Comparison of ENCODE assay signal across 1 fruit fly cellular context in the genomic region with DNA sequence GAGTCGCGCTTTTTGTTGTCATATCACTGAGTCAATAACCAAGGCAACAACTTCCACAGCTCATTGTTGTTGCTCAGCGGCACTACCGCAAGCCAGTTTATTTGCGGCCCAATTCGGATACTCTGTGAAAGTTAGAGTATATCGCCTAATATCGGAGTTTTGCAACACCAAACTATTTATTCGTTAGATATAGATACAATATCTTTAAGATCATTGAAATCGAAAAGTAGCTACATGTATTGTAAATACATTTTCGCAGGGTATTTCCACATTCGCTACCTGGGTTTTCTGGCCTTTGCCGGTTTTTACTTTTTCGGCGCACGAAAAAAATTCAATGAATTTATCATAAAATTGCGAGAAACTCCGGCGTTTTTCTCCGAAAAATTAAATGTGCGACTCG.
TF ChIP-seq lines count a peak whose summit lies in the region.

No protein-coding gene starts in this region.

TF ChIP-seq in whole organism, embryonic, 481 proteins besides CTCF, POLR2A, EP300 and RAD21 (continued from another document):
- TF ChIP-seq Xbp1 (GFP tag; optimal IDR thresholded peaks at IDR 0.05; lab: Kevin White, UChicago) (peak; percentile 65), Mes4 (GFP tag; optimal IDR thresholded peaks at IDR 0.05; lab: Kevin White, UChicago) (no peak), CG13296 (GFP tag; optimal IDR thresholded peaks at IDR 0.05; lab: Kevin White, UChicago) (peak; percentile 68), CG7963 (GFP tag; IDR thresholded peaks at IDR 0.05; lab: Robert Waterston, UW; ENCODE audit: partially characterized antibody) (no peak), ash1 (GFP tag; optimal IDR thresholded peaks at IDR 0.05; lab: Kevin White, UChicago) (no peak), CG5953 (GFP tag; IDR thresholded peaks at IDR 0.05; lab: Robert Waterston, UW) (peak; percentile 69), CG4360 (GFP tag; IDR thresholded peaks at IDR 0.05; lab: Robert Waterston, UW) (no peak), H15 (GFP tag; IDR thresholded peaks at IDR 0.05; lab: Robert Waterston, UW) (peak; percentile 77), gsb-n (tag; optimal IDR thresholded peaks at IDR 0.05; lab: Kevin White, UChicago) (no peak), mam (GFP tag; optimal IDR thresholded peaks at IDR 0.05; lab: Kevin White, UChicago) (peak; percentile 62), repo (GFP tag; optimal IDR thresholded peaks at IDR 0.05; lab: Kevin White, UChicago) (no peak), schlank (tag; optimal IDR thresholded peaks at IDR 0.05; lab: Kevin White, UChicago) (peak; percentile 45), Hr3 (GFP tag; optimal IDR thresholded peaks at IDR 0.05; lab: Kevin White, UChicago) (peak; percentile 61), Atf-2 (GFP tag; optimal IDR thresholded peaks at IDR 0.05; lab: Kevin White, UChicago) (peak; percentile 11), Dad (GFP tag; optimal IDR thresholded peaks at IDR 0.05; lab: Kevin White, UChicago) (peak; percentile 13), CG12659 (GFP tag; optimal IDR thresholded peaks at IDR 0.05; lab: Kevin White, UChicago) (peak; percentile 65), corto (GFP tag; optimal IDR thresholded peaks at IDR 0.05; lab: Kevin White, UChicago) (peak; percentile 50), lov (optimal IDR thresholded peaks at IDR 0.05; lab: Kevin White, UChicago) (no peak), lov (GFP tag; IDR thresholded peaks at IDR 0.05; lab: Robert Waterston, UW) (peak; percentile 46; the same call in 1 of the 3 replicates), ERR (GFP tag; optimal IDR thresholded peaks at IDR 0.05; lab: Kevin White, UChicago) (peak; percentile 22), CG11695 (GFP tag; IDR thresholded peaks at IDR 0.05; lab: Robert Waterston, UW) (peak; percentile 53; the same call in 1 of the 3 replicates), bab2 (GFP tag; optimal IDR thresholded peaks at IDR 0.05; lab: Kevin White, UChicago) (peak; percentile 63), Doc2 (GFP tag; IDR thresholded peaks at IDR 0.05; lab: Robert Waterston, UW) (no peak), CG12219 (GFP tag; optimal IDR thresholded peaks at IDR 0.05; lab: Kevin White, UChicago) (peak; percentile 72), dimm (GFP tag; IDR thresholded peaks at IDR 0.05; lab: Robert Waterston, UW) (no peak), CG16813 (GFP tag; IDR thresholded peaks at IDR 0.05; lab: Robert Waterston, UW; ENCODE audit: partially characterized antibody) (no peak), CG30403 (GFP tag; optimal IDR thresholded peaks at IDR 0.05; lab: Kevin White, UChicago) (peak; percentile 66), CG17186 (GFP tag; optimal IDR thresholded peaks at IDR 0.05; lab: Kevin White, UChicago) (no peak), CG8089 (GFP tag; optimal IDR thresholded peaks at IDR 0.05; lab: Kevin White, UChicago) (no peak), sisA (GFP tag; IDR thresholded peaks at IDR 0.05; lab: Robert Waterston, UW) (peak; percentile 72), Ptx1 (GFP tag; IDR thresholded peaks at IDR 0.05; lab: Robert Waterston, UW) (peak; percentile 84), hb (GFP tag; IDR thresholded peaks at IDR 0.05; lab: Robert Waterston, UW; ENCODE audit: partially characterized antibody) (no peak), Atf6 (GFP tag; IDR thresholded peaks at IDR 0.05; lab: Robert Waterston, UW) (peak; percentile 81), CG2678 (tag; optimal IDR thresholded peaks at IDR 0.05; lab: Kevin White, UChicago) (peak; percentile 83), CG8290 (GFP tag; optimal IDR thresholded peaks at IDR 0.05; lab: Kevin White, UChicago) (no peak), CG8290 (tag; optimal IDR thresholded peaks at IDR 0.05; lab: Kevin White, UChicago) (peak in 1 of 2 experiments; percentile 90), CG1792 (GFP tag; optimal IDR thresholded peaks at IDR 0.05; lab: Kevin White, UChicago) (no peak), pita (GFP tag; optimal IDR thresholded peaks at IDR 0.05; lab: Kevin White, UChicago) (no peak), CHES-1-like (GFP tag; optimal IDR thresholded peaks at IDR 0.05; lab: Kevin White, UChicago) (peak; percentile 45), jigr1 (GFP tag; IDR thresholded peaks at IDR 0.05; lab: Robert Waterston, UW) (0 out of 3 replicates have a peak, but pooled peaks have one; percentile 22), Chrac-16 (GFP tag; optimal IDR thresholded peaks at IDR 0.05; lab: Kevin White, UChicago) (peak; percentile 44), cato (GFP tag; optimal IDR thresholded peaks at IDR 0.05; lab: Kevin White, UChicago; ENCODE audit: borderline replicate concordance) (peak; percentile 25), CG12769 (tag; optimal IDR thresholded peaks at IDR 0.05; lab: Kevin White, UChicago) (peak; percentile 87), Sry-β (GFP tag; optimal IDR thresholded peaks at IDR 0.05; lab: Kevin White, UChicago) (no peak), vfl (GFP tag; optimal IDR thresholded peaks at IDR 0.05; lab: Kevin White, UChicago) (no peak), CG2889 (GFP tag; IDR thresholded peaks at IDR 0.05; lab: Robert Waterston, UW) (peak; percentile 72; the same call in 2 of the 3 replicates)
